Worm (Caenorhabditis elegans) whole organism, L4/young adult: Measurements from ENCODE around the gene lnp-1.

Source experiments
- W03F9.2 ChIP-seq: fragments of 150-350 bp; optimal IDR thresholded peaks from 2 replicates; lab custom pipeline; 2014; ENCODE audit warnings: missing biosample characterization, missing genetic modification characterization
- him-1 ChIP-seq: sonication (generic microtip); optimal IDR thresholded peaks from 2 replicates; lab custom pipeline; 2016; ENCODE audit warnings: missing genotype, missing genetic modification reagents, missing genetic modification characterization, missing compliant biosample characterization

ce11 chrX:4607300-4607699 lies 18.7 kb downstream of the lnp-1 start:
- TF ChIP-seq W03F9.2 (no peak), him-1 (no peak)
